Fruit fly (Drosophila melanogaster) whole organism, pupa: ENCODE data around the gene CHKov1.

Experiments used
- CG10348 ChIP-seq: fragments of 200-800 bp; sonication (Bioruptor generic); IDR thresholded peaks from 2 replicates; pipeline ENCODE4 v1.3.6; 2022; ENCODE audit warnings: missing biosample characterization, missing genetic modification characterization
- D1 ChIP-seq: fragments of 200-800 bp; sonication (Bioruptor generic); optimal IDR thresholded peaks from 2 replicates; lab custom pipeline; 2018; ENCODE audit warnings: missing biosample characterization, mild to moderate bottlenecking, missing genetic modification characterization, moderate library complexity
- Snoo ChIP-seq: fragments of 200-800 bp; sonication (Bioruptor generic); optimal IDR thresholded peaks from 3 replicates; lab custom pipeline; 2017; ENCODE audit warnings: missing biosample characterization, mild to moderate bottlenecking, missing genetic modification characterization, inconsistent platforms
- gl ChIP-seq: fragments of 200-800 bp; sonication (Bioruptor generic); optimal IDR thresholded peaks from 2 replicates; lab custom pipeline; 2018; ENCODE audit warnings: missing biosample characterization, mild to moderate bottlenecking, missing genetic modification characterization

DNA sequence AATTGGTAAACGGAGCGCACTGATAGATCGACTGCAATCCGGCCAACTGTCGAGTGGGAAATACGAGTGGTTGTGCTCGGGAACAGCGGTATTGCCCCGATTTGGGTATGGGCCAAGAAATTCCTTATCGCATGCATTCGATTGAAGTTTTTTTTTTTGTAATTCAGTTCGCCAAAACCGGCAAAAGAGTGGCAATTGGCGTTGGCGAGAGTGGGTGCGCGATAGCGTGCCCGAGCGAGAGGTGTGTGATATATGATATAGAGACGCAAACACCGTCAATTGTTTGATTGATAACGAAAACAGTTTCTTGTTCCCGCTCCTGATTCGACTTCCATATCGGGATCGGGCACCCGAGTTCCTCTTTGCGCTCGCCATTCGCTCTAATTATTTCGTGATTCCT lies 15.3 kb downstream of the CHKov1 start, which contains the start of gene CG31087:
- TF ChIP-seq D1 (tag; lab: Kevin White, UChicago) (no peak), Snoo (tag; lab: Kevin White, UChicago) (no peak), gl (no peak), CG10348 (no peak)
